Worm (Caenorhabditis elegans): Measurements from ENCODE around the gene F09B9.4.

F09B9.4 gene

DNA sequence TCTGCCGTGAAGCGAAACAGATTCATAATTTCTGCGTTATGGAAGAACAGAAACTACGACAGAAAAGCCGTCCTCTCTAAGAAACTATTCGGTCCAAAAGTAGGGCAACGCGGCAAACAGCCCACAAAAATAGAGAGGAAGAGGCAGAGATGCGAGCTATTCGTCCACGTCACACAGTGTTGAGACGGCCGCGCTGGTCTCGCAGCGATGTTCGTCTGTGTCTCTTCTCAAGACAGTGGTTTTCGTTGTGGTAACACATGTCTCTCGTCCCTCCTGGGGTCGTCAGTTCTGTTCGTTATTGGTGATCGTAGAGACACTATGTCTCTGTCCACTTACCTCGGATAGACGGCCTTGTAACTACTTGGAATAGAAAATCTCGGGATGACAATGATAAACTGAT is 1.7 kb upstream of the F09B9.4 start, which contains the start of gene erd-2.1:
TSS of gene erd-2.1 (minus strand) at position 114 of the 400 bp plus-strand sequence.
- TF ChIP-seq lsy-2 (tag; optimal IDR thresholded peaks at IDR 0.05) (peak in 1 of 2 experiments; percentile 72), fos-1 (tag; optimal IDR thresholded peaks at IDR 0.05) (peak; percentile 73), nhr-77 (tag; optimal IDR thresholded peaks at IDR 0.05) (no peak), nhr-129 (tag; optimal IDR thresholded peaks at IDR 0.05) (peak; percentile 87), peb-1 (tag; optimal IDR thresholded peaks at IDR 0.05) (no peak), blmp-1 (tag; optimal IDR thresholded peaks at IDR 0.05; ENCODE audit: insufficient read depth) (no peak), F13H6.1 (tag; optimal IDR thresholded peaks at IDR 0.05) (peak; percentile 51), snpc-4 (tag; optimal IDR thresholded peaks at IDR 0.05) (no peak), nhr-21 (tag; optimal IDR thresholded peaks at IDR 0.05) (peak; percentile 72), sem-4 (tag; optimal IDR thresholded peaks at IDR 0.05) (peak; percentile 67), C34F6.9 (tag; optimal IDR thresholded peaks at IDR 0.05) (peak; percentile 62), skn-1 (tag; optimal IDR thresholded peaks at IDR 0.05) (no peak), nhr-23 (tag; optimal IDR thresholded peaks at IDR 0.05) (no peak), ceh-82 (tag; optimal IDR thresholded peaks at IDR 0.05) (no peak), ceh-16 (tag; optimal IDR thresholded peaks at IDR 0.05) (peak; percentile 7), nhr-12 (tag; optimal IDR thresholded peaks at IDR 0.05) (no peak), sma-3 (GFP tag; optimal IDR thresholded peaks at IDR 0.05) (peak; percentile 55), nhr-11 (tag; optimal IDR thresholded peaks at IDR 0.05) (no peak), elt-3 (tag; optimal IDR thresholded peaks at IDR 0.05) (no peak), zag-1 (tag; optimal IDR thresholded peaks at IDR 0.05) (peak; percentile 59), crh-2 (tag; optimal IDR thresholded peaks at IDR 0.05) (peak; percentile 98), lin-13 (GFP tag; optimal IDR thresholded peaks at IDR 0.05) (peak; percentile 37), unc-55 (GFP tag; optimal IDR thresholded peaks at IDR 0.05) (peak; percentile 67), sma-9 (GFP tag; optimal IDR thresholded peaks at IDR 0.05) (peak; percentile 71), sma-9 (tag; optimal IDR thresholded peaks at IDR 0.05) (no peak), mdl-1 (tag; optimal IDR thresholded peaks at IDR 0.05) (peak; percentile 9 to 40)

DNA sequence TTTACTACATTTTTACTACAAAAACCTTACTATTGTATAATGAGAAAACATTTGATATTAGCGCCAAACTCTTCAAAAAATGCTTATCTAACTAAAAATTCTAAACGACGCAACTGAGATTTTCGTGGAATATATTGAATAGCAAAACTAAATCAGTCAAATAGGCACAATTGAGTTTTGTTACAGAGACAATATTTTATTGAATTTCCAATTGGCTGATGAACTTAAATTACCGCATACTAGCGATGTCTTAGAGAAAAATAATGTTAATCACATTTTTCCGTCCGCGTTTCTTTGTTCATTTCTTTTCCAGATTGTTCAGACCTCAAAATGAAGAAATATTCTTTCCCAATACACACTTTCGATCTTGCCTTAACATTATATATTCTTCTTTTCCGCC is 2.0 kb downstream of the F09B9.4 start:
- TF ChIP-seq nhr-129 (tag; optimal IDR thresholded peaks at IDR 0.05) (no peak), nhr-12 (tag; optimal IDR thresholded peaks at IDR 0.05) (no peak), unc-39 (tag; optimal IDR thresholded peaks at IDR 0.05) (no peak), nhr-25 (tag; optimal IDR thresholded peaks at IDR 0.05) (no peak), nhr-77 (tag; optimal IDR thresholded peaks at IDR 0.05) (no peak), sem-4 (tag; optimal IDR thresholded peaks at IDR 0.05) (no peak)

DNA sequence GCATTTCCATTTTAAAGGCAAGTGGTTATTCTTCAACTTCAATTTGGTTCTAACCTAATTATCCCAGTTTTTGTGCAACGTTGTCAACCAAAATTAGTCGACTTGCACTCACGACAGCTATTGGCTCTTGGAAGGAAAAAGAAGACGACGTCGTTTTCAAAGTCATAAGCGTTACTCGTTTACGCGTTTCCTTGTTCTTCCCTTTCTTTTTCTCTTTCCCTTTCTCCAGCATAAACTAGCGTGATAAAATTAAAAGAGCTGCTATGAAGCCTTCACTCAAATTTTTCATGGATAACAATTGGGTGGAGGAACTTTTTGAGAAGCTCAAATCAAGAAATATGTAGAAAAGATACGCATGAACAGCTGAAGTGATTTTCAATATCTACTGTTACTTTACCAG is 2.8 kb downstream of the F09B9.4 start:
- TF ChIP-seq sma-3 (GFP tag; optimal IDR thresholded peaks at IDR 0.05) (no peak), nhr-6 (tag; optimal IDR thresholded peaks at IDR 0.05) (no peak), lsy-2 (tag; optimal IDR thresholded peaks at IDR 0.05) (no peak), nhr-77 (tag; optimal IDR thresholded peaks at IDR 0.05) (no peak), mbf-1 (tag; optimal IDR thresholded peaks at IDR 0.05) (no peak), lin-11 (tag; optimal IDR thresholded peaks at IDR 0.05) (no peak), peb-1 (tag; optimal IDR thresholded peaks at IDR 0.05) (no peak), egl-27 (tag; optimal IDR thresholded peaks at IDR 0.05) (no peak), unc-39 (tag; optimal IDR thresholded peaks at IDR 0.05) (no peak), mdl-1 (tag; optimal IDR thresholded peaks at IDR 0.05) (no peak), sma-9 (GFP tag; optimal IDR thresholded peaks at IDR 0.05) (no peak), sma-9 (tag; optimal IDR thresholded peaks at IDR 0.05) (no peak), crh-2 (tag; optimal IDR thresholded peaks at IDR 0.05) (no peak)

DNA sequence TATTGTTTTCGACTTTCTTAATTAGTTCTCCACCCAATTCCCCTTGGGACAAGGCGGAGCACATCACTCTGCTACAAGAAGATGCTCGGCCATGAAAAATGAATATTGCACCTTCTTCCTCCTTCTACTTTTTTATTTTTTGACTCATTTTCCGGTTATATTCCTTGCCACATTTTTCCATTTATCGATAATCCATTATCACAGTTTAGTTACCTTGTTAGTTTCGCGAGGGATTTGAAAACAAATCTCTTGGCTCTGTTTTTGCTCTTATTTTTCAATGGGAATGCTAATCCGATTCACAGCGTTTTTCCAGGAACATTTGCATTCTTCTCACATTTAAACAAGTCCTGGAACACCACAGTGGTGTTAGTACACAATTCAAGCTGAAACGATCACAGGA is 6.6 kb downstream of the F09B9.4 start, which contains the start of gene rnp-9:
TSS of gene rnp-9 (plus strand) at position 301 of the 400 bp plus-strand sequence.
- no peak for TF ChIP-seq unc-39 (tag; optimal IDR thresholded peaks at IDR 0.05)
- no peak for TF ChIP-seq peb-1 (tag; optimal IDR thresholded peaks at IDR 0.05)
- TF ChIP-seq nhr-237 (tag; optimal IDR thresholded peaks at IDR 0.05), result no peak
- no peak for TF ChIP-seq ztf-1 (GFP tag; conservative IDR thresholded peaks at IDR 0.05)
- TF ChIP-seq ceh-82 (tag; optimal IDR thresholded peaks at IDR 0.05), result no peak
- TF ChIP-seq Y55F3AM.14 (GFP tag; optimal IDR thresholded peaks at IDR 0.05), result no peak
- no peak for TF ChIP-seq elt-1 (tag; optimal IDR thresholded peaks at IDR 0.05)
- TF ChIP-seq F13H6.1 (tag; optimal IDR thresholded peaks at IDR 0.05), result no peak
- no peak for TF ChIP-seq ceh-16 (tag; optimal IDR thresholded peaks at IDR 0.05)
- no peak for TF ChIP-seq mab-5 (tag; optimal IDR thresholded peaks at IDR 0.05)
- TF ChIP-seq sma-9 (GFP tag; optimal IDR thresholded peaks at IDR 0.05), result no peak
- TF ChIP-seq sma-9 (tag; optimal IDR thresholded peaks at IDR 0.05), result no peak
- no peak for TF ChIP-seq ama-1 (optimal IDR thresholded peaks at IDR 0.05)
- no peak for TF ChIP-seq nhr-10 (tag; optimal IDR thresholded peaks at IDR 0.05)
- no peak for TF ChIP-seq zag-1 (tag; optimal IDR thresholded peaks at IDR 0.05)
- TF ChIP-seq lsy-2 (tag; optimal IDR thresholded peaks at IDR 0.05), result no peak
- TF ChIP-seq R02D3.7 (tag; optimal IDR thresholded peaks at IDR 0.05), result no peak
- no peak for TF ChIP-seq blmp-1 (tag; optimal IDR thresholded peaks at IDR 0.05; ENCODE audit: insufficient read depth)

All from whole organism, L2 larva.